Worm (Caenorhabditis elegans): ENCODE results near the gene clec-191.

DNA sequence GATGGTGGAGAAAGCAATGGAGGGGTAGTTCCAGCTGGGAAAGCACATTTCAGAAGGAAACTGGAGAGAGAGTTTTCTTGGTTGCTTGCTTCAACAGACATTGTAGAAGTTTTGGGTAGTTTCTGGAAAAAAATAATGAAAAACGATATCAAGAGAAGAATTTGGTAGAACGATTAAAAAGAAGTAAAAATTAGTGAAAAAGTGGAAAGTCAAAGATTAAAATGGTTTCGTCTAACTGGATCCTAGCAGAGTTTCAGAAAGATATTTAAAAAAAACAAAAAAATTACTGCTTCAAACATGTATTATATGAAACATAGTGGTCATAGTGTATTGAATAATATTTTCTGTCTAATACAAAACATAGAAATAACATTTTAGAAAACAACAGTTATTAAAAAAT is 3.2 kb downstream of the clec-191 start, which contains the start of gene F38C2.7:
- no peak for TF ChIP-seq flt-1 (GFP tag; IDR thresholded peaks at IDR 0.05)
- no peak for TF ChIP-seq med-1 (GFP tag; optimal IDR thresholded peaks at IDR 0.05; ENCODE audit: insufficient read depth)
- no peak for TF ChIP-seq ztf-29 (GFP tag; IDR thresholded peaks at IDR 0.05)
- no peak for TF ChIP-seq ztf-23 (GFP tag; IDR thresholded peaks at IDR 0.05)
- no peak for TF ChIP-seq klf-2 (GFP tag; conservative IDR thresholded peaks at IDR 0.05)
- TF ChIP-seq ref-1 (GFP tag; conservative IDR thresholded peaks at IDR 0.05): no peak
- TF ChIP-seq cog-1 (tag; optimal IDR thresholded peaks at IDR 0.05): no peak
- no peak for TF ChIP-seq T22C8.4 (GFP tag; IDR thresholded peaks at IDR 0.05)
- TF ChIP-seq tab-1 (GFP tag; IDR thresholded peaks at IDR 0.05): no peak

Data from whole organism, midembryonic.